Fruit fly (Drosophila melanogaster): ENCODE results near the gene cv-d.

The cv-d gene

dm6 chr3R:15804678-15805077, 48.7 kb downstream of the cv-d start:
- no peak for TF ChIP-seq psq (optimal IDR thresholded peaks at IDR 0.05)
- no peak for TF ChIP-seq Myc (optimal IDR thresholded peaks at IDR 0.05)
- TF ChIP-seq Sin3A (optimal IDR thresholded peaks at IDR 0.05): no peak
- no peak for TF ChIP-seq insv (optimal IDR thresholded peaks at IDR 0.05)
- TF ChIP-seq ttk (optimal IDR thresholded peaks at IDR 0.05): no peak
- TF ChIP-seq h (optimal IDR thresholded peaks at IDR 0.05): no peak

DNA sequence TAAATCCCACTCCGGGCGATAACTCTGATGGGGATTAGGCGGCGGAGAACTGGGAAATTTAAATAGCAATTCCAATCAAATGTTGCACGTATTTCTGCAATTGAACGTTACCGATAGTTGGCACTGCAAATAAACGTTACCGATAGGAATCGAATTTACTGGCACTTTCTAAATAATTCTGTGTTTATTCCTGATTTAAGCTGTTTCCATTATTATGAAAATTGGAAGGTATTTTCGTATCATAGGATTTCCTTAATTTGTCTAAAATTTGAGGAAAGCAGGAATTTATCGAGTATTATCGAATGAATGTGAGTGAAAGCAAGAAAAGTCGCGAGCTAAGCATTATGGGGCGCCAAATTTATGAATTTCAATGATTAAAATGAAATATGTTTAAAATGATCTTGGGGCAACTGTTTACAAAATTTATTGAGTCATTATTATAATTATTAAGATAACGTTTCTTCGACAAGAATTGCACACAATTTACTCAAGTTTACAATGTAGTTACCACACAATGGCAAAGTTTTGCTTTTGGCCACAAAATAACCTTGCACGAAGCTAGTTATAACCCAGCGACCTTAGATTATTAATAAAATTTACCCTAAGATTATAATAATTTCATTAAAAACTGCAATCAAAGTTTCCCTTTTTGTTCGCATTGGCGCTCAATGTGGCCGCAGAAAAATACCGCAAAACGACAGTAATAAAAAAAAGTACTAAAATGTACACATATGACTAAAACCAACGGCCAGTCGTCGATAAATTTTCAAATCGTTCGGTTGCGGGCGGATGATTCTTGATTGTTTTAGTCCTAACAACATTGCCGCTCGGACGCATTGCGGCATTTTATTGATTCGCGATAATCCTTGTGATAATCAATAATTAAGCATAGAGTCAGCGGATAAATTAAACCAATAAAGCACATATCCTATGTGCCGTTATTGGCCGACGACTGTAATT, 49.6 kb downstream of the cv-d start, which contains the start of gene alpha-Man-IIb:
TSS of gene alpha-Man-IIb (plus strand) at position 747 of the 960 bp plus-strand sequence.
- TF ChIP-seq Sin3A (optimal IDR thresholded peaks at IDR 0.05) (no peak), Myc (optimal IDR thresholded peaks at IDR 0.05) (no peak), psq (optimal IDR thresholded peaks at IDR 0.05) (peak; percentile 74), insv (optimal IDR thresholded peaks at IDR 0.05) (no peak), h (optimal IDR thresholded peaks at IDR 0.05) (no peak), ttk (optimal IDR thresholded peaks at IDR 0.05) (no peak)

- no peak for TF ChIP-seq Sin3A (optimal IDR thresholded peaks at IDR 0.05)
- TF ChIP-seq insv (optimal IDR thresholded peaks at IDR 0.05): no peak
- no peak for TF ChIP-seq ttk (optimal IDR thresholded peaks at IDR 0.05)
- TF ChIP-seq psq (optimal IDR thresholded peaks at IDR 0.05): no peak
- no peak for TF ChIP-seq Myc (optimal IDR thresholded peaks at IDR 0.05)
These were observed 51.4 kb downstream of the cv-d start, which contains the start of gene CG9593 for dm6 chr3R:15802006-15802405. Gene CG9593, plus strand, starts transcription at chr3R:15802275.
